Worm (Caenorhabditis elegans): Measurements from ENCODE around the gene D2062.4.
"Not testable (repeated sequence)": the region's sequence is repeated elsewhere in the genome, so short reads cannot be mapped to it uniquely, and the experiment has no call there.

The D2062.4 gene

DNA sequence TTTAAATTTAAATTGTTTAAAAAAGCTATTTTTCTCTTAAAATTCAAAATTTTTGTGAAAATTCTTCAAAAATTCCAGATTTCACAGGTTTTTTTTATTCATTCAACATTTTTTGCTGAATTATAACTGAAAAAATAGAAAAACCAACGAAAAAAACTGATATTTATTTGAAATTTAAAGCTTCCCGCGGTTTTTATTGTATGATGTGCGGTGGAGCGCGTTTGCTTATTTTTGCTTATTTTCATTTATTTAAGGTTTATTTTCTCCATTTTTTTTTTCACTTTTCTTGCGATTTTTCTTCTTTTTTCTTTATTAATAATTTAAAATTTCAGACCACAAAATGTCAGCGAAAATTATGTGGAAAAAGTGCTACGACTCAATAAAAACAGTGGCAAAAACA is 14.9 kb downstream of the D2062.4 start, which contains the start of gene F22E5.9:
F22E5.9 (plus strand) TSS at position 327 of the 400 bp plus-strand sequence.
- TF ChIP-seq ztf-23 (GFP tag; IDR thresholded peaks at IDR 0.05) = no peak
- no peak for TF ChIP-seq ztf-29 (GFP tag; IDR thresholded peaks at IDR 0.05)
- TF ChIP-seq ref-1 (GFP tag; conservative IDR thresholded peaks at IDR 0.05) = no peak
- no peak for TF ChIP-seq med-1 (GFP tag; optimal IDR thresholded peaks at IDR 0.05; ENCODE audit: insufficient read depth)
- no peak for TF ChIP-seq flt-1 (GFP tag; IDR thresholded peaks at IDR 0.05)
- no peak for TF ChIP-seq T22C8.4 (GFP tag; IDR thresholded peaks at IDR 0.05)
- no peak for TF ChIP-seq klf-2 (GFP tag; conservative IDR thresholded peaks at IDR 0.05)

DNA sequence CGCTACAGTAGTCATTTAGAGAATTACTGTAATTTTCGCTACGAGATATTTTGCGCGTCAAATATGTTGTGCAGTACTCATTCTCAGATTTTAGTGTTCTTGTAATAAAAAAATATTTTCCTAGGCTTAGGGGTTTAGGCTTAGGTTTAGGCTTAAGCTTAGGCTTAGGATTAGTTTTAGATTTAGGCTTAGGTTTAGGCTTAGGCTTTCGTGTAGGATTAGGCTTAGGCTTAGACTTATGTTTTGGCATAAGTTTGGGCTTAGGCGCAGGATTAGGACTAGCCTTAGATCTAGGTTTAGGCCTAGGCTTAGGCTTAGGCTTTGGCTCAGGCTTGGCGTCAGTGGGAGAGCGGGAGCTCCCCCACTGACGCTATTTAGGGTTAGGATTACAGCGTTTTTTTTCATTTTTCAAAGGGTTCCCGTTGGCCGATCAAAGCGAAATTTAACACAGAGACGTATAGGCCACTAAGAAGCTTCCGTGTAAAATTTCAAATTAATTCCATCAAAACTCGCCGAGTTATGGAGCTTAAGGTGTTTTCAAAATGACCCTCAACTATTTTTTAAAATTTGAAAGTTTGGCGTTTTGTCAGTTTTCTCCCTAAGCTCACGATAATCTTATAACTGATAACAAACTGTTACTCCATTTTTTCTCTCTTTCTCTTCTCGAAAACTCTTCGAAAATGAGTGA is 16.3 kb downstream of the D2062.4 start, which contains the start of gene F22E5.8:
F22E5.8 (plus strand) TSS at position 638 of the 688 bp plus-strand sequence.
- TF ChIP-seq klf-2 (GFP tag; conservative IDR thresholded peaks at IDR 0.05); T22C8.4 (GFP tag; IDR thresholded peaks at IDR 0.05); ztf-23 (GFP tag; IDR thresholded peaks at IDR 0.05): not testable (repeated sequence)

DNA sequence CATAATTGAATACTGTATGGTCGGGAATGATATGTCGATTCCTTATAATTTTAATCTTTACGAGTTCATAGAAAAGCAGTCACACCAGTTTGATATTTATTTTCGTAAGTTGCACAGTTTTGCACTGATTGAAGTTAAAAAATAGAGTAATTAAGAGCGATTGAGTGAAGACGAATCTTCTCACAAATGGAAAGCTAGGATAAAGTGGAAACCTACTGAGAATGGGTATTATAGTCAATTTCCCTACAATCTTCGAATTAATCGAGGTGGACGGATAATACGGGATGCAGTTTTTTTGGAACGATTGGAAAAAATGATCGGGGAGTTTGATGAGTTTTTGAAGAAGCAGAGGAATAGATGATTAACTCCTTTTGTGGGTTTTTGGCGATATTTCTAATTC is 17.8 kb downstream of the D2062.4 start, which contains the start of gene F22E5.23:
F22E5.23 (plus strand) TSS at position 301 of the 400 bp plus-strand sequence.
- TF ChIP-seq flt-1 (GFP tag; IDR thresholded peaks at IDR 0.05) = no peak
- no peak for TF ChIP-seq T22C8.4 (GFP tag; IDR thresholded peaks at IDR 0.05)
- TF ChIP-seq cog-1 (tag; optimal IDR thresholded peaks at IDR 0.05) = no peak
- TF ChIP-seq ref-1 (GFP tag; conservative IDR thresholded peaks at IDR 0.05) = no peak
- TF ChIP-seq tab-1 (GFP tag; IDR thresholded peaks at IDR 0.05) = no peak
- TF ChIP-seq med-1 (GFP tag; optimal IDR thresholded peaks at IDR 0.05; ENCODE audit: insufficient read depth) = no peak
- TF ChIP-seq klf-2 (GFP tag; conservative IDR thresholded peaks at IDR 0.05) = no peak
- no peak for TF ChIP-seq ztf-29 (GFP tag; IDR thresholded peaks at IDR 0.05)
- no peak for TF ChIP-seq ztf-23 (GFP tag; IDR thresholded peaks at IDR 0.05)

DNA sequence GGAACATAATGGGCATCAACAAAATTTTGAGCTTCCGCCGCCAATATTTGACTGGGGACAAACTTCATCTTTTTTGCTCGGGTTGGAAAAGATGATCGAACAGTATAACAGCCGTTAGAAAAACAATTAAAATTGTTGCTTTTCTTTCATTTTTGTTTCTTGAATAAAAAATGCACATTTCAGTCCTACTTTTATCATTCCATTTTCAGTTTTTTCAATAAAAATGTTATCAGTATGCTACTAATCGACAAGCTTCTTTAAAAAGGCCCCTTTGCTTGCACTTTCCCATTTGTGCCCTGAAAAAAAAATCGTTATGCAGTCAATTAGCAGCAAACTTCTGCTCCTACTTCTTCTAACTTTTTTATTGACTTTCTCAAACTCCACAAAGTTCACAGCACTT is 18.6 kb downstream of the D2062.4 start, which contains the start of gene F22E5.7:
F22E5.7 (plus strand) TSS at position 301 of the 400 bp plus-strand sequence.
- TF ChIP-seq flt-1 (GFP tag; IDR thresholded peaks at IDR 0.05) = no peak
- no peak for TF ChIP-seq ztf-29 (GFP tag; IDR thresholded peaks at IDR 0.05)
- TF ChIP-seq tab-1 (GFP tag; IDR thresholded peaks at IDR 0.05) = no peak
- TF ChIP-seq klf-2 (GFP tag; conservative IDR thresholded peaks at IDR 0.05) = no peak
- TF ChIP-seq ztf-23 (GFP tag; IDR thresholded peaks at IDR 0.05) = no peak
- TF ChIP-seq T22C8.4 (GFP tag; IDR thresholded peaks at IDR 0.05) = no peak
- TF ChIP-seq med-1 (GFP tag; optimal IDR thresholded peaks at IDR 0.05; ENCODE audit: insufficient read depth) = no peak
- no peak for TF ChIP-seq ref-1 (GFP tag; conservative IDR thresholded peaks at IDR 0.05)
- TF ChIP-seq cog-1 (tag; optimal IDR thresholded peaks at IDR 0.05) = no peak

DNA sequence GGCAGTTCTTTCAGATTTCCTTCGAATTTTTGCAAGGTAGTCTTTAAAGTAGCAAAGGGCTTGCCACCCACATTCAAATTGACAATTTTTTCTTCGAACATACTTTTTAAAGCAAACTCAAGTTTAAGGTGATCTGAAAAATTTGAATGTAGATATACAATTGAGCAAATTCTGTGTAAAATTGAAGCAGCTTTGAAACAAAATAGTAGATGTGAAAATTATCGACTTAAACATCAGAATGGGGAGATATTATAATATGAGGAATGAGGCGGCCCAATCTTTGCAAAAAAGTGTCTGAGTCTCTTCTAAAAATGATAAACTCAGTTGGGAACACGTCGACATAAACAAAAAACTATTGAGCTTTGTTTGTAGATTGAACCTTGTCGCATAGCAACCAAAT is 21.3 kb downstream of the D2062.4 start, which contains the start of gene F22E5.11:
F22E5.11 (minus strand) TSS at position 101 of the 400 bp plus-strand sequence.
- no peak for TF ChIP-seq flt-1 (GFP tag; IDR thresholded peaks at IDR 0.05)
- no peak for TF ChIP-seq cog-1 (tag; optimal IDR thresholded peaks at IDR 0.05)
- no peak for TF ChIP-seq klf-2 (GFP tag; conservative IDR thresholded peaks at IDR 0.05)
- no peak for TF ChIP-seq T22C8.4 (GFP tag; IDR thresholded peaks at IDR 0.05)
- TF ChIP-seq med-1 (GFP tag; optimal IDR thresholded peaks at IDR 0.05; ENCODE audit: insufficient read depth) = no peak

DNA sequence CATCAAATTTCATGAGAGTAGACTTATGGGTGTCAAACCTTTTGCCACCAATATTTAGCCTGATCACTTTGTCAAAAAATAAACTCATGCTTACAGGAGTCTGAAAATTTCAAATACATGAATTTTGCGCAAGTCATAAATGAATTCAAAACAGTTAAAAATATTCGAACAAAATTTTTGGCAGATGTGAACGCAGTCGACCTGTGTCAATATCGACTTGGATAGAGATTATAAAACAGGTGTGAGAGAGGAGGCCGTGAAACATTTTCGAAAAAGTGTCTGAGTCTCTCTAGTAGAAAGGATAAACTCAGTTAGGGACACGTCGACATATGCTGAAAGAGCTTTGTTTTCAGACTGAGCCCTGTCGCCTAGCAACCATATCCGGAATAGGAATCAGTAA is 23.6 kb downstream of the D2062.4 start, which contains the start of gene F22E5.12:
F22E5.12 (minus strand) TSS at position 101 of the 400 bp plus-strand sequence.
- TF ChIP-seq cog-1 (tag; optimal IDR thresholded peaks at IDR 0.05); ztf-23 (GFP tag; IDR thresholded peaks at IDR 0.05); tab-1 (GFP tag; IDR thresholded peaks at IDR 0.05): not testable (repeated sequence)

DNA sequence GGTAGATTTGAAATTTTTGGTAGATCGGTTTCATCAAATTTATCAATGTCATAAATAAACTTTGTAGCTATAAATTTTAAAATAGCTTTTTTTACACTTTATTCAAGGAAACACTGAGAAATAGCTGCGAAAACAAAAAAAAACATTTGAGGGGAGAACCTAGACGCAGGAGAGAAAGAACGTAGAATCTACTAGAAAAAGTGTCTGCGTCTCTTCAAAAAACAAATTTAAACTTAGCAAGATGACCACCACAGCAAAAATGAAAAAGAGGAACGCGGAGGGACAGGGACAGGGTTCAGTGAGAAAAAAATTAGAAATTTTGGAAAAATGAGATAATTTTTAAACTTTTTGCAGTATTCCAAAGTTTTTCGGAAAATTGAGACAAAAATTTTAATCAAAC is 25.8 kb downstream of the D2062.4 start:
- TF ChIP-seq ztf-29 (GFP tag; IDR thresholded peaks at IDR 0.05) (no peak), klf-2 (GFP tag; conservative IDR thresholded peaks at IDR 0.05) (no peak), T22C8.4 (GFP tag; IDR thresholded peaks at IDR 0.05) (no peak), med-1 (GFP tag; optimal IDR thresholded peaks at IDR 0.05; ENCODE audit: insufficient read depth) (no peak), flt-1 (GFP tag; IDR thresholded peaks at IDR 0.05) (no peak), ztf-23 (GFP tag; IDR thresholded peaks at IDR 0.05) (no peak), ref-1 (GFP tag; conservative IDR thresholded peaks at IDR 0.05) (no peak), tab-1 (GFP tag; IDR thresholded peaks at IDR 0.05) (no peak), cog-1 (tag; optimal IDR thresholded peaks at IDR 0.05) (no peak)

DNA sequence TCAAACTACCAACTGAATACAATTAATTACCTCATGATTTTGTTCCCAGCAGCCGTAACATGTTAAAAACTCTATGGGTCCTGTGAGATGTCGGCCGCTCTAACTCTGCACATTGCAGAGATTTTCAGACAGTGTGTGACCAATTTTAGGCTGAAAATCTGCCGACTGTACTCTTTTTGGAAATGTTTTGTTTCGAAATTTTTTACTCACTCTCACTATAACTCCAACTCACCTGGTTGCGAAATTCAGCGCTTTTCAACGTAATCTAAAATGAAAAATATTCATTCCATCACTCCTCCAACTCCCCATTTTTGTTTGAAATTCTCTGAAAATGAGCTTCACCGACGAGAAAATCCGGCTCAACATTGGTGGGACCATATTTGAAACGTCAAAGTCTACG is 26.3 kb downstream of the D2062.4 start, which contains the start of the genes F22E5.13 and F22E5.6:
F22E5.13 (minus strand) TSS at position 101 of the 400 bp plus-strand sequence.
F22E5.6 (plus strand) TSS at position 297 of the 400 bp plus-strand sequence.
- TF ChIP-seq tab-1 (GFP tag; IDR thresholded peaks at IDR 0.05) (no peak), ztf-23 (GFP tag; IDR thresholded peaks at IDR 0.05) (no peak), cog-1 (tag; optimal IDR thresholded peaks at IDR 0.05) (no peak), ref-1 (GFP tag; conservative IDR thresholded peaks at IDR 0.05) (no peak), ztf-29 (GFP tag; IDR thresholded peaks at IDR 0.05) (no peak), T22C8.4 (GFP tag; IDR thresholded peaks at IDR 0.05) (no peak), flt-1 (GFP tag; IDR thresholded peaks at IDR 0.05) (no peak), med-1 (GFP tag; optimal IDR thresholded peaks at IDR 0.05; ENCODE audit: insufficient read depth) (no peak), klf-2 (GFP tag; conservative IDR thresholded peaks at IDR 0.05) (no peak)

DNA sequence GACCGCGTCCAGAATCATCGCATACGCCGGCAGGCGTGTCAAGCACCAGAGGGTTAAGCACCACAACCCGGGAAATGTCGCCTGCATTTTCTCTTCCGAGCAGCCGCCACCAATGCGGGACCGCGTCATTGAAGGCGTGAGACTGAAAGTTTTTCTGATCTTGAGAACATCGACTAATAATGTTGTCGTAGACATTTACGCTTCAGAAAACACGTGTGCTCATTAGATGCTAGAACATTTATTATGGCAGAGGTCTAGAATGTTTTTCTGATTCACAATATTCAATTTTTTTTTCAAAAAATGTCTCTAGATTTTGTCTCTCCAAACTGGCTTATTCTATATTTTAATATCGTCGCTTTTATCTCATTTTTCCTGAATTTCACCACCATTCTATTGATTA is 33.4 kb downstream of the D2062.4 start, which contains the start of gene sri-47:
sri-47 (plus strand) TSS at position 301 of the 400 bp plus-strand sequence.
- no peak for TF ChIP-seq med-1 (GFP tag; optimal IDR thresholded peaks at IDR 0.05; ENCODE audit: insufficient read depth)
- no peak for TF ChIP-seq ztf-29 (GFP tag; IDR thresholded peaks at IDR 0.05)
- no peak for TF ChIP-seq ztf-23 (GFP tag; IDR thresholded peaks at IDR 0.05)
- TF ChIP-seq ref-1 (GFP tag; conservative IDR thresholded peaks at IDR 0.05) = no peak
- TF ChIP-seq klf-2 (GFP tag; conservative IDR thresholded peaks at IDR 0.05) = no peak
- no peak for TF ChIP-seq cog-1 (tag; optimal IDR thresholded peaks at IDR 0.05)
- no peak for TF ChIP-seq tab-1 (GFP tag; IDR thresholded peaks at IDR 0.05)
- TF ChIP-seq flt-1 (GFP tag; IDR thresholded peaks at IDR 0.05) = no peak
- TF ChIP-seq T22C8.4 (GFP tag; IDR thresholded peaks at IDR 0.05) = no peak
